Worm (Caenorhabditis elegans): ENCODE data around the gene plp-1.

DNA sequence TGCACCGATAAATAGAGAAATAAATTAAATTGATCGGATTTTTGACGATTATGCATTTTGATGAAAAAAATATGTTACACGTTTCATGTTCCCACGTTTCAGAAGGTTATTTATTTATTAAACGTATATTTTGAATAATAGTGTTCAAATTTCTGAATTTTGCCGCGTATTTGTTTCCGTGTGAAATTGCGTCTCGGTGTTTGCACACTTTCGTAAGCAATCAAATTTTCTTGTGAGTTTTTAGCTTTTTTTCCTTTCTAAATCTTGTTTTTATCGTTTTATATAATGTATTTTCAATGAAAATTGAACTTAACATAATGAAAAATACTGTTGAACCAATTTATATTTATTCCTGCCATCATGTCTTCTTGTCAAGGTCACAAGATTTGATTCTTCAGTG, 625 bp upstream of the plp-1 start, which contains the start of gene F45E4.6:
- TF ChIP-seq ceh-79 (tag; optimal IDR thresholded peaks at IDR 0.05) = no peak
- TF ChIP-seq ets-4 (GFP tag; optimal IDR thresholded peaks at IDR 0.05) = no peak
- TF ChIP-seq unc-62 (GFP tag; optimal IDR thresholded peaks at IDR 0.05) = no peak
- no peak for TF ChIP-seq aptf-2 (GFP tag; conservative IDR thresholded peaks at IDR 0.05)
- TF ChIP-seq sea-2 (GFP tag; IDR thresholded peaks at IDR 0.05) = no peak
- no peak for TF ChIP-seq mel-28 (tag; optimal IDR thresholded peaks at IDR 0.05; ENCODE audit: borderline replicate concordance)
- TF ChIP-seq F23B12.7 (tag; optimal IDR thresholded peaks at IDR 0.05; ENCODE audit: insufficient read depth) = no peak
- no peak for TF ChIP-seq ZK185.1 (tag; optimal IDR thresholded peaks at IDR 0.05; ENCODE audit: poor library complexity, severe bottlenecking)
- TF ChIP-seq unc-130 (GFP tag; optimal IDR thresholded peaks at IDR 0.05) = no peak

Data from whole organism, young adult.